Fruit fly (Drosophila melanogaster) whole organism, pupa: ENCODE results near the gene Acsx1R.

Source experiments
- CG12605 ChIP-seq: fragments of 200-800 bp; sonication (Bioruptor generic); IDR thresholded peaks from 2 replicates; pipeline ENCODE4 v1.3.6; 2022; ENCODE audit warnings: missing biosample characterization, missing genetic modification characterization
- CG15710 ChIP-seq: fragments of 200-800 bp; sonication (Bioruptor generic); optimal IDR thresholded peaks from 2 replicates; lab custom pipeline; 2018; ENCODE audit warnings: missing biosample characterization, mild to moderate bottlenecking, missing genetic modification characterization, moderate library complexity
- CG17806 ChIP-seq: fragments of 200-800 bp; sonication (Bioruptor generic); optimal IDR thresholded peaks from 2 replicates; lab custom pipeline; 2018; ENCODE audit warnings: missing biosample characterization, mild to moderate bottlenecking, missing genetic modification characterization, moderate library complexity
- CG34367 ChIP-seq: fragments of 200-800 bp; sonication (Bioruptor generic); optimal IDR thresholded peaks from 2 replicates; lab custom pipeline; 2018; ENCODE audit warnings: missing biosample characterization, mild to moderate bottlenecking, missing genetic modification characterization
- CG4496 ChIP-seq: fragments of 200-800 bp; sonication (Bioruptor generic); IDR thresholded peaks from 3 replicates; pipeline ENCODE4 v1.3.6; 2022; ENCODE audit warnings: missing biosample characterization, missing genetic modification characterization
- CG9948 ChIP-seq: fragments of 200-800 bp; sonication (Bioruptor generic); optimal IDR thresholded peaks from 2 replicates; lab custom pipeline; 2018; ENCODE audit warnings: missing biosample characterization, mild to moderate bottlenecking, missing genetic modification characterization, moderate library complexity
- D1 ChIP-seq: fragments of 200-800 bp; sonication (Bioruptor generic); optimal IDR thresholded peaks from 2 replicates; lab custom pipeline; 2018; ENCODE audit warnings: missing biosample characterization, mild to moderate bottlenecking, missing genetic modification characterization, moderate library complexity
- EcR ChIP-seq: fragments of 200-800 bp; sonication (Bioruptor generic); optimal IDR thresholded peaks from 3 replicates; lab custom pipeline; 2019; ENCODE audit warnings: missing biosample characterization, missing genetic modification characterization, mild to moderate bottlenecking, moderate library complexity, missing genetic modification reagents
- Pif1A ChIP-seq: fragments of 200-800 bp; sonication (Bioruptor generic); optimal IDR thresholded peaks from 3 replicates; lab custom pipeline; 2016; ENCODE audit warnings: missing biosample characterization, missing genetic modification characterization
- Pif1B ChIP-seq: fragments of 200-800 bp; sonication (Bioruptor generic); optimal IDR thresholded peaks from 3 replicates; lab custom pipeline; 2016; ENCODE audit warnings: missing biosample characterization, missing genetic modification characterization
- Snoo ChIP-seq: fragments of 200-800 bp; sonication (Bioruptor generic); optimal IDR thresholded peaks from 3 replicates; lab custom pipeline; 2017; ENCODE audit warnings: missing biosample characterization, mild to moderate bottlenecking, missing genetic modification characterization, inconsistent platforms
- rn ChIP-seq: fragments of 200-800 bp; sonication (Bioruptor generic); IDR thresholded peaks from 2 replicates; pipeline ENCODE4 v1.3.6; 2022; ENCODE audit warnings: missing biosample characterization, missing genetic modification characterization

DNA sequence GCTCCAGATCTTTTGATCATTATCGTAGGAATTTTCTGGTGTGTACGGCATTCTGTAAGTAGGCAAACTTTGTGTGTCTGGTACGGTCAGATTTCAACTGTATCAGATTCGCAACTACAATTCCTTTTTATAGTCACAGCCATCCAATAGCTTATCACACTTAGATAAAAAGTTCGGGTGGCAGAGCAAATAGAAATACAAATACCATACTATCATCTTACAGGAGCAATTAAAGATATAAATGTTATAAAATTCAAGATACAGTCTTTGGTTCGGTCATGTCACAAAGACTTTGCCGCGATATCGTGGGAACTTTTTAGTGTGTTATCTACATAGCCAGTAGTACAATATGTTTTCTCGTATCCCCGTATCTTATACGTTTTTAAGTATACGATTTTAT is 4.0 kb downstream of the Acsx1R start, which contains the start of gene Acsx1L:
- TF ChIP-seq CG17806 (tag; lab: Kevin White, UChicago) (no peak), CG15710 (tag; lab: Kevin White, UChicago) (no peak), Pif1A (GFP tag; lab: Kevin White, UChicago) (no peak), CG4496 (GFP tag; lab: Robert Waterston, UW) (no peak), CG34367 (no peak), EcR (GFP tag; lab: Kevin White, UChicago) (no peak), rn (GFP tag; lab: Robert Waterston, UW) (no peak), CG12605 (GFP tag; lab: Robert Waterston, UW) (no peak), Pif1B (GFP tag; lab: Kevin White, UChicago) (no peak), CG9948 (tag; lab: Kevin White, UChicago) (no peak), Snoo (tag; lab: Kevin White, UChicago) (no peak), D1 (tag; lab: Kevin White, UChicago) (no peak)
